Fruit fly (Drosophila melanogaster) whole organism, wandering third instar larva: ENCODE measurements around the gene 7B2.

Source experiments
- Abd-B ChIP-seq: fragments of >200 bp; optimal IDR thresholded peaks from 2 replicates; lab custom pipeline; 2017; ENCODE audit warnings: missing biosample characterization, missing genetic modification characterization
- CrebA ChIP-seq: fragments of 200-800 bp; sonication (Bioruptor generic); optimal IDR thresholded peaks from 2 replicates; lab custom pipeline; 2016; ENCODE audit warnings: missing biosample characterization, mild to moderate bottlenecking, missing genetic modification characterization, borderline replicate concordance
- GATAd ChIP-seq: sonication (Bioruptor generic); optimal IDR thresholded peaks from 2 replicates; lab custom pipeline; 2016; ENCODE audit warnings: missing biosample characterization, missing genetic modification characterization
- N ChIP-seq: fragments of >200 bp; optimal IDR thresholded peaks from 2 replicates; lab custom pipeline; 2018; ENCODE audit warnings: missing biosample characterization, missing external identifiers, missing genetic modification characterization
- Vsx2 ChIP-seq: fragments of 200-300, 225-300 bp; sonication (Bioruptor generic); optimal IDR thresholded peaks from 2 replicates; lab custom pipeline; 2018; ENCODE audit warnings: missing biosample characterization, missing genetic modification characterization; ENCODE audit not compliant: partially characterized antibody
- br ChIP-seq: fragments of 200-800 bp; sonication (Bioruptor generic); optimal IDR thresholded peaks from 2 replicates; lab custom pipeline; 2016; ENCODE audit warnings: missing biosample characterization, missing genetic modification characterization
- dsf ChIP-seq: sonication (Bioruptor generic); optimal IDR thresholded peaks from 2 replicates; lab custom pipeline; 2016; ENCODE audit warnings: missing biosample characterization, missing genetic modification characterization, borderline replicate concordance
- fru ChIP-seq: fragments of 200-800 bp; sonication (Bioruptor generic); optimal IDR thresholded peaks from 3 replicates; lab custom pipeline; 2016; ENCODE audit warnings: missing biosample characterization, mild to moderate bottlenecking, missing genetic modification characterization
- h ChIP-seq: fragments of 200-800 bp; sonication (Bioruptor generic); optimal IDR thresholded peaks from 3 replicates; lab custom pipeline; 2016; ENCODE audit warnings: missing biosample characterization, mild to moderate bottlenecking, missing genetic modification characterization
- pan ChIP-seq: fragments of >200 bp; optimal IDR thresholded peaks from 2 replicates; lab custom pipeline; 2017
- psq ChIP-seq: fragments of 200-800 bp; sonication (Bioruptor generic); optimal IDR thresholded peaks from 3 replicates; lab custom pipeline; 2017; ENCODE audit warnings: missing biosample characterization, mild to moderate bottlenecking, missing genetic modification characterization, moderate library complexity

- TF ChIP-seq Abd-B (GFP tag; lab: Kevin White, UChicago) (no peak), pan (lab: Kevin White, UChicago) (no peak), dsf (GFP tag; lab: Kevin White, UChicago) (no peak), psq (GFP tag; lab: Kevin White, UChicago) (no peak), fru (GFP tag; lab: Kevin White, UChicago) (no peak), Vsx2 (GFP tag; lab: Kevin White, UChicago) (no peak), CrebA (GFP tag; lab: Kevin White, UChicago) (no peak), br (GFP tag; lab: Kevin White, UChicago) (no peak), h (GFP tag; lab: Kevin White, UChicago) (no peak), N (no peak), GATAd (GFP tag; lab: Kevin White, UChicago) (no peak)
These were observed 50.6 kb downstream of the 7B2 start, which contains the start of gene CG12147 for dm6 chr3R:5427157-5427556.
